Fruit fly (Drosophila melanogaster): ENCODE results near the gene Utx.

DNA sequence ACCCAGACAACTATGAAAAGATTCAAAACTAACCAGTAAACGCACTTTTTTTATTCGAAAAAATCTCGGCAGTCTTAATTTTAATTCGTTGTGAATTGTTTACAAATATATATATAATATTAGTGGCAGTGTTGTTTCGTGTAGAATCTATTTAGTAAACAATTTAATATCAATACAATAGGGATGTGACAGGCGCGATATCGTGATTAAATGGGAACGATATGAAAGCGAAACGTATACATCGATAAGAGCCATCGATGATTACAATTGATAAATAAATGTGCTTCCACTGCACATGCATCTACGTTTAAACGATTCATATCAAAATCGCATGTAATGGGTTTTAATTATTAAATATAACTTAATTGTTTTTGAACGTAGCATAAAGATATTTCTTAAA, 1.2 kb downstream of the Utx start:
- no peak for TF ChIP-seq CG9139 (GFP tag; optimal IDR thresholded peaks at IDR 0.05)
- TF ChIP-seq Lpt (GFP tag; optimal IDR thresholded peaks at IDR 0.05), result no peak
- TF ChIP-seq CG11762 (GFP tag; optimal IDR thresholded peaks at IDR 0.05; ENCODE audit: insufficient read depth), result no peak
